Worm (Caenorhabditis elegans): ENCODE measurements around the gene npp-9.

ce11 chrIII:3370770-3371169 lies 33.5 kb downstream of the npp-9 start:
- TF ChIP-seq nhr-6 (tag; optimal IDR thresholded peaks at IDR 0.05) (no peak), lsy-2 (tag; optimal IDR thresholded peaks at IDR 0.05) (no peak), fos-1 (tag; optimal IDR thresholded peaks at IDR 0.05) (peak; percentile 23), elt-3 (tag; optimal IDR thresholded peaks at IDR 0.05) (no peak), elt-1 (tag; optimal IDR thresholded peaks at IDR 0.05) (no peak), sem-4 (tag; optimal IDR thresholded peaks at IDR 0.05) (no peak), nhr-237 (tag; optimal IDR thresholded peaks at IDR 0.05) (no peak), lin-39 (tag; optimal IDR thresholded peaks at IDR 0.05) (no peak)
